Worm (Caenorhabditis elegans) whole organism, L4/young adult: ENCODE data around the gene vps-39.

Experiments
- W03F9.2 ChIP-seq: fragments of 150-350 bp; optimal IDR thresholded peaks from 2 replicates; lab custom pipeline; 2014; ENCODE audit warnings: missing biosample characterization, missing genetic modification characterization
- him-1 ChIP-seq: sonication (generic microtip); optimal IDR thresholded peaks from 2 replicates; lab custom pipeline; 2016; ENCODE audit warnings: missing genotype, missing genetic modification reagents, missing genetic modification characterization, missing compliant biosample characterization

- TF ChIP-seq him-1 (tag; lab: Kevin White, UChicago) = no peak
- no peak for TF ChIP-seq W03F9.2
These were observed 41.3 kb upstream of the vps-39 start, which contains the start of gene D1086.6 for ce11 chrV:14079501-14079900.
